Worm (Caenorhabditis elegans): ENCODE measurements around the gene C28D4.5.
"Not testable (repeated sequence)": the region's sequence is repeated elsewhere in the genome, so short reads cannot be mapped to it uniquely, and the experiment has no call there.

The C28D4.5 gene

DNA sequence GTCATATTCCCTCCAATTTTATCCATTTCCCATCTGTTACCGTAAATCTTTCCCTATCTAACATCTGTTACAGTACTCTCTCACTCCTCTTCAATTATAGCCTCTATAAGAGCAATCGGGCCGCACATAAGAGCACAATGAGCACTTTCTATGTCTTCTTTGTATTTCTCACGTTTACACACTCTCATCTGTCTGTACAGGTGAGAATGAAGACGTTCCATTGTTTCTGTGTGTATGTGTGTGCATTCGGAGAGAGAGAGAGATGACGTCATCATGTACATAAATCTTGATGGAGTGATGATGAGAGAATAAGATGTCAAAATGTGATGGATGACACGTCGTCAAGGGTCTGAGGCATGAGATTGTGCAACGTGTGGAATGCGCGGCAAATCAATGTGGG lies 24.1 kb upstream of the C28D4.5 start:
- TF ChIP-seq tra-4 (tag; optimal IDR thresholded peaks at IDR 0.05) (no peak), B0310.2 (tag; optimal IDR thresholded peaks at IDR 0.05) (no peak), hmg-4 (GFP tag; optimal IDR thresholded peaks at IDR 0.05) (no peak), tbx-37 (GFP tag; conservative IDR thresholded peaks at IDR 0.05) (no peak), ceh-13 (GFP tag; optimal IDR thresholded peaks at IDR 0.05) (no peak), F13C5.2 (tag; optimal IDR thresholded peaks at IDR 0.05) (no peak), ceh-36 (tag; optimal IDR thresholded peaks at IDR 0.05) (no peak), scrt-1 (GFP tag; IDR thresholded peaks at IDR 0.05) (no peak), ama-1 (optimal IDR thresholded peaks at IDR 0.05) (no peak), ets-7 (tag; optimal IDR thresholded peaks at IDR 0.05) (no peak), flt-1 (GFP tag; IDR thresholded peaks at IDR 0.05) (no peak), tbx-11 (GFP tag; IDR thresholded peaks at IDR 0.05) (no peak), sea-1 (GFP tag; conservative IDR thresholded peaks at IDR 0.05) (no peak), aly-1 (tag; optimal IDR thresholded peaks at IDR 0.05) (no peak), pes-1 (GFP tag; IDR thresholded peaks at IDR 0.05) (no peak), hnd-1 (tag; optimal IDR thresholded peaks at IDR 0.05) (no peak), hmbx-1 (tag; optimal IDR thresholded peaks at IDR 0.05) (no peak)

- TF ChIP-seq pes-1 (GFP tag; IDR thresholded peaks at IDR 0.05); F13C5.2 (tag; optimal IDR thresholded peaks at IDR 0.05); ets-7 (tag; optimal IDR thresholded peaks at IDR 0.05): not testable (repeated sequence)
Measured at ce11 chrIV:9769746-9770145, 23.1 kb upstream of the C28D4.5 start, which contains the start of gene msp-78. TSS of gene msp-78 (plus strand) at chrIV:9770046.

- TF ChIP-seq aly-1 (tag; optimal IDR thresholded peaks at IDR 0.05); ceh-36 (tag; optimal IDR thresholded peaks at IDR 0.05); flt-1 (GFP tag; IDR thresholded peaks at IDR 0.05): not testable (repeated sequence)
Measured at ce11 chrIV:9767054-9767453, 20.4 kb upstream of the C28D4.5 start, which contains the start of gene msp-79. TSS of gene msp-79 (minus strand) at chrIV:9767154.

- no peak for TF ChIP-seq B0310.2 (tag; optimal IDR thresholded peaks at IDR 0.05)
- no peak for TF ChIP-seq ceh-13 (GFP tag; optimal IDR thresholded peaks at IDR 0.05)
- TF ChIP-seq sea-1 (GFP tag; conservative IDR thresholded peaks at IDR 0.05): no peak
- TF ChIP-seq F13C5.2 (tag; optimal IDR thresholded peaks at IDR 0.05): no peak
- TF ChIP-seq ets-7 (tag; optimal IDR thresholded peaks at IDR 0.05): no peak
- no peak for TF ChIP-seq tbx-37 (GFP tag; conservative IDR thresholded peaks at IDR 0.05)
- no peak for TF ChIP-seq tbx-11 (GFP tag; IDR thresholded peaks at IDR 0.05)
Measured at ce11 chrIV:9766250-9766649, 19.6 kb upstream of the C28D4.5 start, which contains the start of gene ssp-36. TSS of gene ssp-36 (minus strand) at chrIV:9766350.

ce11 chrIV:9762667-9763173 lies 16.1 kb upstream of the C28D4.5 start:
- no peak for TF ChIP-seq F13C5.2 (tag; optimal IDR thresholded peaks at IDR 0.05)
- no peak for TF ChIP-seq sea-1 (GFP tag; conservative IDR thresholded peaks at IDR 0.05)
- TF ChIP-seq hnd-1 (tag; optimal IDR thresholded peaks at IDR 0.05): no peak
- TF ChIP-seq tbx-37 (GFP tag; conservative IDR thresholded peaks at IDR 0.05): no peak
- TF ChIP-seq ceh-36 (tag; optimal IDR thresholded peaks at IDR 0.05): no peak
- no peak for TF ChIP-seq hmg-4 (GFP tag; optimal IDR thresholded peaks at IDR 0.05)
- no peak for TF ChIP-seq tra-4 (tag; optimal IDR thresholded peaks at IDR 0.05)

ce11 chrIV:9761751-9762150 lies 15.1 kb upstream of the C28D4.5 start:
- TF ChIP-seq ceh-36 (tag; optimal IDR thresholded peaks at IDR 0.05): no peak
- TF ChIP-seq ets-7 (tag; optimal IDR thresholded peaks at IDR 0.05): no peak
- TF ChIP-seq hnd-1 (tag; optimal IDR thresholded peaks at IDR 0.05): no peak
- no peak for TF ChIP-seq B0310.2 (tag; optimal IDR thresholded peaks at IDR 0.05)
- no peak for TF ChIP-seq tbx-37 (GFP tag; conservative IDR thresholded peaks at IDR 0.05)
- no peak for TF ChIP-seq tbx-11 (GFP tag; IDR thresholded peaks at IDR 0.05)
- no peak for TF ChIP-seq scrt-1 (GFP tag; IDR thresholded peaks at IDR 0.05)
- no peak for TF ChIP-seq hmbx-1 (tag; optimal IDR thresholded peaks at IDR 0.05)
- no peak for TF ChIP-seq F13C5.2 (tag; optimal IDR thresholded peaks at IDR 0.05)
- TF ChIP-seq flt-1 (GFP tag; IDR thresholded peaks at IDR 0.05): no peak
- TF ChIP-seq sea-1 (GFP tag; conservative IDR thresholded peaks at IDR 0.05): no peak
- TF ChIP-seq pes-1 (GFP tag; IDR thresholded peaks at IDR 0.05): no peak
- no peak for TF ChIP-seq ceh-13 (GFP tag; optimal IDR thresholded peaks at IDR 0.05)
- no peak for TF ChIP-seq tra-4 (tag; optimal IDR thresholded peaks at IDR 0.05)
- no peak for TF ChIP-seq aly-1 (tag; optimal IDR thresholded peaks at IDR 0.05)
- TF ChIP-seq hmg-4 (GFP tag; optimal IDR thresholded peaks at IDR 0.05): no peak
- no peak for TF ChIP-seq ama-1 (optimal IDR thresholded peaks at IDR 0.05)

ce11 chrIV:9757425-9757740 lies 10.7 kb upstream of the C28D4.5 start, which contains the start of gene nhr-97:
TSS of gene nhr-97 (plus strand) at chrIV:9757641.
- no peak for TF ChIP-seq tbx-11 (GFP tag; IDR thresholded peaks at IDR 0.05)
- TF ChIP-seq hmg-4 (GFP tag; optimal IDR thresholded peaks at IDR 0.05): no peak
- no peak for TF ChIP-seq ceh-13 (GFP tag; optimal IDR thresholded peaks at IDR 0.05)
- no peak for TF ChIP-seq tra-4 (tag; optimal IDR thresholded peaks at IDR 0.05)
- no peak for TF ChIP-seq ceh-36 (tag; optimal IDR thresholded peaks at IDR 0.05)
- no peak for TF ChIP-seq scrt-1 (GFP tag; IDR thresholded peaks at IDR 0.05)
- no peak for TF ChIP-seq ets-7 (tag; optimal IDR thresholded peaks at IDR 0.05)
- TF ChIP-seq pes-1 (GFP tag; IDR thresholded peaks at IDR 0.05): no peak
- TF ChIP-seq hmbx-1 (tag; optimal IDR thresholded peaks at IDR 0.05): no peak
- TF ChIP-seq tbx-37 (GFP tag; conservative IDR thresholded peaks at IDR 0.05): no peak
- no peak for TF ChIP-seq ama-1 (optimal IDR thresholded peaks at IDR 0.05)
- no peak for TF ChIP-seq sea-1 (GFP tag; conservative IDR thresholded peaks at IDR 0.05)
- no peak for TF ChIP-seq aly-1 (tag; optimal IDR thresholded peaks at IDR 0.05)
- no peak for TF ChIP-seq F13C5.2 (tag; optimal IDR thresholded peaks at IDR 0.05)
- no peak for TF ChIP-seq hnd-1 (tag; optimal IDR thresholded peaks at IDR 0.05)
- TF ChIP-seq flt-1 (GFP tag; IDR thresholded peaks at IDR 0.05): no peak
- TF ChIP-seq B0310.2 (tag; optimal IDR thresholded peaks at IDR 0.05): no peak
